Fruit fly (Drosophila melanogaster) whole organism, pupa: ENCODE measurements around the gene CG32450.

ENCODE experiments used
- CG14655 ChIP-seq: fragments of 200-800 bp; sonication (Bioruptor generic); optimal IDR thresholded peaks from 3 replicates; lab custom pipeline; 2017; ENCODE audit warnings: mild to moderate bottlenecking, missing biosample characterization, missing genetic modification reagents, missing genetic modification characterization
- CG4496 ChIP-seq: fragments of 200-800 bp; sonication (Bioruptor generic); IDR thresholded peaks from 3 replicates; pipeline ENCODE4 v1.3.6; 2022; ENCODE audit warnings: missing biosample characterization, missing genetic modification characterization

dm6 chr3L:22377484-22377883 is 47.9 kb downstream of the CG32450 start:
- TF ChIP-seq CG4496 (no peak), CG14655 (GFP tag; lab: Kevin White, UChicago) (no peak)
